Worm (Caenorhabditis elegans): ENCODE measurements around the gene oig-4.

Gene oig-4

ce11 chrII:7588295-7588694 lies 25.0 kb upstream of the oig-4 start:
- TF ChIP-seq nhr-2 (tag; optimal IDR thresholded peaks at IDR 0.05) (no peak), ces-1 (GFP tag; optimal IDR thresholded peaks at IDR 0.05) (peak; percentile 26)

ce11 chrII:7593227-7593626 lies 20.1 kb upstream of the oig-4 start:
- TF ChIP-seq hlh-1 (tag; optimal IDR thresholded peaks at IDR 0.05) = no peak
- TF ChIP-seq nhr-28 (tag; optimal IDR thresholded peaks at IDR 0.05) = no peak
- TF ChIP-seq nhr-2 (tag; optimal IDR thresholded peaks at IDR 0.05) = no peak
- no peak for TF ChIP-seq ceh-43 (GFP tag; optimal IDR thresholded peaks at IDR 0.05)
- no peak for TF ChIP-seq cnd-1 (tag; optimal IDR thresholded peaks at IDR 0.05)
- TF ChIP-seq mep-1 (tag; optimal IDR thresholded peaks at IDR 0.05) = peak; percentile 21
- TF ChIP-seq zip-8 (tag; optimal IDR thresholded peaks at IDR 0.05) = no peak
- no peak for TF ChIP-seq elt-3 (tag; optimal IDR thresholded peaks at IDR 0.05)
- TF ChIP-seq mls-2 (tag; optimal IDR thresholded peaks at IDR 0.05) = peak; percentile 61
- no peak for TF ChIP-seq elt-1 (tag; optimal IDR thresholded peaks at IDR 0.05; ENCODE audit: borderline replicate concordance, insufficient read depth)
- TF ChIP-seq tbx-8 (GFP tag; optimal IDR thresholded peaks at IDR 0.05) = no peak
- TF ChIP-seq ceh-39 (tag; optimal IDR thresholded peaks at IDR 0.05) = no peak
- TF ChIP-seq ces-1 (GFP tag; optimal IDR thresholded peaks at IDR 0.05) = peak; percentile 18
- no peak for TF ChIP-seq flh-1 (GFP tag; optimal IDR thresholded peaks at IDR 0.05)
- no peak for TF ChIP-seq nhr-12 (tag; optimal IDR thresholded peaks at IDR 0.05)
- TF ChIP-seq M03D4.4 (tag; optimal IDR thresholded peaks at IDR 0.05) = no peak
- TF ChIP-seq drap-1 (GFP tag; optimal IDR thresholded peaks at IDR 0.05) = peak; percentile 21
- no peak for TF ChIP-seq lin-32 (GFP tag; optimal IDR thresholded peaks at IDR 0.05)
- peak; percentile 30 for TF ChIP-seq sptf-1 (tag; optimal IDR thresholded peaks at IDR 0.05)
- TF ChIP-seq unc-39 (tag; optimal IDR thresholded peaks at IDR 0.05) = no peak
- no peak for TF ChIP-seq blmp-1 (tag; optimal IDR thresholded peaks at IDR 0.05)
- no peak for TF ChIP-seq lsy-2 (tag; optimal IDR thresholded peaks at IDR 0.05)

- TF ChIP-seq ces-1 (GFP tag; optimal IDR thresholded peaks at IDR 0.05) (peak; percentile 84), unc-62 (GFP tag; optimal IDR thresholded peaks at IDR 0.05) (no peak)
These were observed 19.1 kb upstream of the oig-4 start for ce11 chrII:7594262-7594661.

DNA sequence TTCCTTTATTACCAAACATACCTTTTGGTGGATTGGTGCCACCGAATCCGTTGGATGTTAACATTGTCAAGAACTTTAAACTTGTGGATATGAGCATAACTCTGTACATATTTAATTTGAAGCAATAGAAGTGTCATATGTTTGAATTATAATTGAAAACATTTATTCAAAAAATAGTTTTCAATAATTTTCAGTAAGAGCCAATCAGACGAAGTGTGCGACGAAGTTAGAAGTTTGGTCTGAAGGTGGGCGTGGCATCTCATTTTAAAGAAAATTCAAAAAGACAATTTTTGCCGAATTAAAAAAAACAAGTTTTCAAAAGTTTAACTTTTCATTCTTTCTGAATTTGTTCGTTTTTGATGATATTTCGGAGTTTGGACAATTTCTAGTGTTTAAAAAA lies 18.5 kb upstream of the oig-4 start, which contains the start of gene syd-1:
Gene syd-1, minus strand, starts transcription at position 101 of the 400 bp plus-strand sequence.
- no peak for TF ChIP-seq tbx-8 (GFP tag; optimal IDR thresholded peaks at IDR 0.05)
- no peak for TF ChIP-seq unc-39 (tag; optimal IDR thresholded peaks at IDR 0.05)
- no peak for TF ChIP-seq nhr-2 (tag; optimal IDR thresholded peaks at IDR 0.05)
- TF ChIP-seq sptf-1 (tag; optimal IDR thresholded peaks at IDR 0.05) = no peak
- TF ChIP-seq ces-1 (GFP tag; optimal IDR thresholded peaks at IDR 0.05) = no peak
- no peak for TF ChIP-seq mab-5 (tag; optimal IDR thresholded peaks at IDR 0.05)
- TF ChIP-seq bed-3 (GFP tag; optimal IDR thresholded peaks at IDR 0.05) = no peak
- TF ChIP-seq elt-1 (tag; optimal IDR thresholded peaks at IDR 0.05; ENCODE audit: borderline replicate concordance, insufficient read depth) = no peak
- no peak for TF ChIP-seq elt-3 (tag; optimal IDR thresholded peaks at IDR 0.05)
- no peak for TF ChIP-seq hlh-1 (tag; optimal IDR thresholded peaks at IDR 0.05)
- TF ChIP-seq unc-62 (GFP tag; optimal IDR thresholded peaks at IDR 0.05) = no peak
- TF ChIP-seq mls-2 (tag; optimal IDR thresholded peaks at IDR 0.05) = no peak
- no peak for TF ChIP-seq mep-1 (tag; optimal IDR thresholded peaks at IDR 0.05)
- TF ChIP-seq unc-120 (tag; optimal IDR thresholded peaks at IDR 0.05; ENCODE audit: poor library complexity, severe bottlenecking) = no peak
- TF ChIP-seq drap-1 (GFP tag; optimal IDR thresholded peaks at IDR 0.05) = no peak
- TF ChIP-seq ceh-43 (GFP tag; optimal IDR thresholded peaks at IDR 0.05) = no peak
- TF ChIP-seq sem-2 (GFP tag; optimal IDR thresholded peaks at IDR 0.05) = no peak
- no peak for TF ChIP-seq nhr-12 (tag; optimal IDR thresholded peaks at IDR 0.05)
- TF ChIP-seq snpc-4 (tag; optimal IDR thresholded peaks at IDR 0.05) = no peak

ce11 chrII:7598702-7599314 lies 14.5 kb upstream of the oig-4 start, which contains the start of gene pgam-5:
Gene pgam-5 (minus strand): TSS chrII:7598752.
- TF ChIP-seq nhr-12 (tag; optimal IDR thresholded peaks at IDR 0.05) = no peak
- no peak for TF ChIP-seq nhr-28 (tag; optimal IDR thresholded peaks at IDR 0.05)
- no peak for TF ChIP-seq tbx-8 (GFP tag; optimal IDR thresholded peaks at IDR 0.05)
- no peak for TF ChIP-seq ceh-39 (tag; optimal IDR thresholded peaks at IDR 0.05)
- no peak for TF ChIP-seq unc-120 (tag; optimal IDR thresholded peaks at IDR 0.05; ENCODE audit: poor library complexity, severe bottlenecking)
- TF ChIP-seq drap-1 (GFP tag; optimal IDR thresholded peaks at IDR 0.05) = no peak
- TF ChIP-seq nhr-2 (tag; optimal IDR thresholded peaks at IDR 0.05) = no peak
- no peak for TF ChIP-seq ces-1 (GFP tag; optimal IDR thresholded peaks at IDR 0.05)
- TF ChIP-seq blmp-1 (tag; optimal IDR thresholded peaks at IDR 0.05) = no peak
- TF ChIP-seq mep-1 (tag; optimal IDR thresholded peaks at IDR 0.05) = no peak
- TF ChIP-seq lin-32 (GFP tag; optimal IDR thresholded peaks at IDR 0.05) = no peak
- no peak for TF ChIP-seq mab-5 (tag; optimal IDR thresholded peaks at IDR 0.05)
- TF ChIP-seq nhr-76 (tag; optimal IDR thresholded peaks at IDR 0.05) = no peak
- TF ChIP-seq elt-1 (tag; optimal IDR thresholded peaks at IDR 0.05; ENCODE audit: borderline replicate concordance, insufficient read depth) = no peak
- TF ChIP-seq ceh-43 (GFP tag; optimal IDR thresholded peaks at IDR 0.05) = no peak
- TF ChIP-seq ztf-11 (tag; optimal IDR thresholded peaks at IDR 0.05) = no peak
- no peak for TF ChIP-seq flh-1 (GFP tag; optimal IDR thresholded peaks at IDR 0.05)
- TF ChIP-seq zip-8 (tag; optimal IDR thresholded peaks at IDR 0.05) = no peak
- TF ChIP-seq lin-13 (tag; optimal IDR thresholded peaks at IDR 0.05) = no peak
- TF ChIP-seq cnd-1 (tag; optimal IDR thresholded peaks at IDR 0.05) = no peak
